Fruit fly (Drosophila melanogaster) S2 (cell line): ENCODE data around the gene CG31862.

Experiments
- CG8478 ChIP-seq: fragments of >200 bp; optimal IDR thresholded peaks from 2 replicates; lab custom pipeline; 2018
- CTCF ChIP-seq, 2 experiments: fragments of >200 bp; optimal IDR thresholded peaks; 2 replicates each; lab custom pipeline; 2018

CG31862 gene

dm6 chr2L:12338548-12338947 is at the start of gene CG31862:
Gene CG31862 (plus strand): TSS chr2L:12338848.
- TF ChIP-seq CG8478 (lab: Kevin White, UChicago) (no peak), CTCF (optimal IDR thresholded peaks at IDR 0.05; lab: Kevin White, UChicago) (no peak)

- TF ChIP-seq CG8478 (lab: Kevin White, UChicago), result no peak
These were observed 48.4 kb upstream of the CG31862 start for dm6 chr2L:12290204-12290603.

- TF ChIP-seq CG8478 (lab: Kevin White, UChicago), result no peak
- TF ChIP-seq CTCF (optimal IDR thresholded peaks at IDR 0.05; lab: Kevin White, UChicago), result no peak
These were observed 23.8 kb upstream of the CG31862 start for dm6 chr2L:12314838-12315237.

- no peak for TF ChIP-seq CTCF (optimal IDR thresholded peaks at IDR 0.05; lab: Kevin White, UChicago)
- no peak for TF ChIP-seq CG8478 (lab: Kevin White, UChicago)
These were observed 1.5 kb upstream of the CG31862 start for dm6 chr2L:12337162-12337561.

- TF ChIP-seq CG8478 (lab: Kevin White, UChicago) (no peak), CTCF (optimal IDR thresholded peaks at IDR 0.05; lab: Kevin White, UChicago) (no peak)
These were observed 3.1 kb downstream of the CG31862 start for dm6 chr2L:12341705-12342104.

- TF ChIP-seq CG8478 (lab: Kevin White, UChicago) (no peak), CTCF (optimal IDR thresholded peaks at IDR 0.05; lab: Kevin White, UChicago) (no peak)
These were observed 5.1 kb downstream of the CG31862 start, which contains the start of the genes bru2 and CG43813 for dm6 chr2L:12343634-12344269. Gene bru2 (plus strand): TSS chr2L:12344219. Gene CG43813 (minus strand): TSS chr2L:12344266.

dm6 chr2L:12346163-12346892 is 7.7 kb downstream of the CG31862 start:
- TF ChIP-seq CTCF (optimal IDR thresholded peaks at IDR 0.05; lab: Kevin White, UChicago) (no peak), CG8478 (lab: Kevin White, UChicago) (no peak)

dm6 chr2L:12347034-12347433 is 8.4 kb downstream of the CG31862 start:
- TF ChIP-seq CG8478 (lab: Kevin White, UChicago) (no peak), CTCF (optimal IDR thresholded peaks at IDR 0.05; lab: Kevin White, UChicago) (no peak)

- no peak for TF ChIP-seq CG8478 (lab: Kevin White, UChicago)
- TF ChIP-seq CTCF (optimal IDR thresholded peaks at IDR 0.05; lab: Kevin White, UChicago), result no peak
These were observed 9.2 kb downstream of the CG31862 start for dm6 chr2L:12347862-12348261.

- TF ChIP-seq CG8478 (lab: Kevin White, UChicago) (no peak), CTCF (optimal IDR thresholded peaks at IDR 0.05; lab: Kevin White, UChicago) (no peak)
These were observed 9.9 kb downstream of the CG31862 start for dm6 chr2L:12348407-12349091.

dm6 chr2L:12350880-12351279 is 12.2 kb downstream of the CG31862 start:
- TF ChIP-seq CTCF (optimal IDR thresholded peaks at IDR 0.05; lab: Kevin White, UChicago) (no peak), CG8478 (lab: Kevin White, UChicago) (no peak)

dm6 chr2L:12351969-12352368 is 13.3 kb downstream of the CG31862 start:
- TF ChIP-seq CTCF (optimal IDR thresholded peaks at IDR 0.05; lab: Kevin White, UChicago), result no peak
- TF ChIP-seq CG8478 (lab: Kevin White, UChicago), result no peak

- TF ChIP-seq CG8478 (lab: Kevin White, UChicago) (no peak), CTCF (optimal IDR thresholded peaks at IDR 0.05; lab: Kevin White, UChicago) (no peak)
These were observed 15.3 kb downstream of the CG31862 start for dm6 chr2L:12353926-12354325.

- no peak for TF ChIP-seq CG8478 (lab: Kevin White, UChicago)
- no peak for TF ChIP-seq CTCF (optimal IDR thresholded peaks at IDR 0.05; lab: Kevin White, UChicago)
These were observed 17.5 kb downstream of the CG31862 start, which contains the start of gene CG17010 for dm6 chr2L:12356141-12356540. Gene CG17010 (plus strand): TSS chr2L:12356441.

dm6 chr2L:12363206-12363605 is 24.6 kb downstream of the CG31862 start:
- no peak for TF ChIP-seq CTCF (optimal IDR thresholded peaks at IDR 0.05; lab: Kevin White, UChicago)
- no peak for TF ChIP-seq CG8478 (lab: Kevin White, UChicago)
